Fruit fly (Drosophila melanogaster): ENCODE data around the gene CG5167.

The CG5167 gene

dm6 chr3R:12370643-12370995, 35.7 kb upstream of the CG5167 start (continued):
- no peak for TF ChIP-seq CG8290 (GFP tag; optimal IDR thresholded peaks at IDR 0.05)
- TF ChIP-seq CG8290 (tag; optimal IDR thresholded peaks at IDR 0.05): no peak
- TF ChIP-seq CG12299 (tag; optimal IDR thresholded peaks at IDR 0.05): no peak
- TF ChIP-seq CG13894 (tag; optimal IDR thresholded peaks at IDR 0.05): peak; percentile 97
- TF ChIP-seq CG1603 (tag; optimal IDR thresholded peaks at IDR 0.05): no peak
- TF ChIP-seq pho (GFP tag; optimal IDR thresholded peaks at IDR 0.05): no peak
- TF ChIP-seq Hand (GFP tag; optimal IDR thresholded peaks at IDR 0.05): no peak
- no peak for TF ChIP-seq unpg (GFP tag; optimal IDR thresholded peaks at IDR 0.05)
- no peak for TF ChIP-seq Sry-δ (GFP tag; optimal IDR thresholded peaks at IDR 0.05)
- TF ChIP-seq sens (GFP tag): no peak
- TF ChIP-seq CG16863 (GFP tag; optimal IDR thresholded peaks at IDR 0.05): no peak
- peak; percentile 66 for TF ChIP-seq corto (GFP tag; optimal IDR thresholded peaks at IDR 0.05)
- no peak for TF ChIP-seq Ada2b (GFP tag; IDR thresholded peaks at IDR 0.05)
- no peak for TF ChIP-seq gce (GFP tag; IDR thresholded peaks at IDR 0.05)
- TF ChIP-seq kah (GFP tag; optimal IDR thresholded peaks at IDR 0.05): no peak
- no peak for TF ChIP-seq bcd (GFP tag; optimal IDR thresholded peaks at IDR 0.05)
- 0 out of 4 replicates have a peak, but pooled peaks have one; percentile 68 for TF ChIP-seq chinmo (GFP tag; IDR thresholded peaks at IDR 0.05; ENCODE audit: partially characterized antibody)
- TF ChIP-seq lola (GFP tag; optimal IDR thresholded peaks at IDR 0.05): no peak
- TF ChIP-seq Optix (GFP tag; IDR thresholded peaks at IDR 0.05): no peak
- TF ChIP-seq p53 (GFP tag; optimal IDR thresholded peaks at IDR 0.05): no peak
- no peak for TF ChIP-seq slbo (GFP tag; IDR thresholded peaks at IDR 0.05)
- TF ChIP-seq HLH3B (GFP tag; IDR thresholded peaks at IDR 0.05): no peak
- no peak for TF ChIP-seq Antp (GFP tag; optimal IDR thresholded peaks at IDR 0.05)
- peak; percentile 66 for TF ChIP-seq CG34376 (GFP tag; optimal IDR thresholded peaks at IDR 0.05)
- TF ChIP-seq CG11456 (GFP tag; IDR thresholded peaks at IDR 0.05): no peak
- peak; percentile 92 for TF ChIP-seq sd (tag; optimal IDR thresholded peaks at IDR 0.05)
- TF ChIP-seq CG13624 (GFP tag; optimal IDR thresholded peaks at IDR 0.05): no peak
- TF ChIP-seq emc (GFP tag; optimal IDR thresholded peaks at IDR 0.05): no peak
- TF ChIP-seq Hmx (GFP tag; optimal IDR thresholded peaks at IDR 0.05): no peak
- TF ChIP-seq yki (optimal IDR thresholded peaks at IDR 0.05): no peak
- no peak for TF ChIP-seq tin (GFP tag; optimal IDR thresholded peaks at IDR 0.05)
- TF ChIP-seq prd (optimal IDR thresholded peaks at IDR 0.05): no peak
- TF ChIP-seq prd (GFP tag; IDR thresholded peaks at IDR 0.05): no peak
- no peak for TF ChIP-seq zen2 (GFP tag; IDR thresholded peaks at IDR 0.05; ENCODE audit: partially characterized antibody)
- no peak for TF ChIP-seq CG18476 (GFP tag; optimal IDR thresholded peaks at IDR 0.05)
- no peak for TF ChIP-seq CG2712 (tag; optimal IDR thresholded peaks at IDR 0.05)
- no peak for TF ChIP-seq CG17912 (GFP tag; optimal IDR thresholded peaks at IDR 0.05)
- TF ChIP-seq CG10147 (GFP tag; optimal IDR thresholded peaks at IDR 0.05): no peak
- no peak for TF ChIP-seq Scr (GFP tag; IDR thresholded peaks at IDR 0.05; ENCODE audit: partially characterized antibody)
- TF ChIP-seq cg (GFP tag; optimal IDR thresholded peaks at IDR 0.05): no peak
- no peak for TF ChIP-seq cad (GFP tag; optimal IDR thresholded peaks at IDR 0.05)

DNA sequence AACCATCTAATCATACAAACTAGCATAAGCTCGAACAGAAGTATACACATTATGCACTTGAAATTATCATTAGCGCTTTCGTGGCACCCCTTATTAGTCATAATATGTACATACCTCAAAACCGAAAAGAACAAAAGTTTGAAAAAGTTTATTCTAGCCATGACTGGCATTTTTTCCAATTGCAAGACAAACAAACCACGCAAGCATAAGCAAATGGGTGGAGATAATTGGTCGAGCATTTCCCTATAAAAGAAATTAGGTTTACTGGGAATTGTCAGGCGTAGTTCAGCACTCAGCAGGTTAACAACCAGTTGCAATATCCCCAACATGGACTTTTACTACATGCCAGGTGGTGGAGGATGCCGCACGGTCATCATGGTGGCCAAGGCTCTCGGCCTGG, 34.7 kb upstream of the CG5167 start, which contains the start of gene GstD2:
Gene GstD2 (plus strand): TSS at position 301 of the 400 bp plus-strand sequence.
- TF ChIP-seq exex (tag; optimal IDR thresholded peaks at IDR 0.05) (peak; percentile 28), H15 (GFP tag; IDR thresholded peaks at IDR 0.05) (peak; percentile 30; the same call in 1 of the 3 replicates), Dll (GFP tag; IDR thresholded peaks at IDR 0.05; ENCODE audit: partially characterized antibody) (no peak), Ets65A (GFP tag) (peak; percentile 15), mld (GFP tag; IDR thresholded peaks at IDR 0.05; ENCODE audit: partially characterized antibody) (no peak)

Measured in whole organism, embryonic.